Worm (Caenorhabditis elegans): Measurements from ENCODE around the gene C28H8.7.

DNA sequence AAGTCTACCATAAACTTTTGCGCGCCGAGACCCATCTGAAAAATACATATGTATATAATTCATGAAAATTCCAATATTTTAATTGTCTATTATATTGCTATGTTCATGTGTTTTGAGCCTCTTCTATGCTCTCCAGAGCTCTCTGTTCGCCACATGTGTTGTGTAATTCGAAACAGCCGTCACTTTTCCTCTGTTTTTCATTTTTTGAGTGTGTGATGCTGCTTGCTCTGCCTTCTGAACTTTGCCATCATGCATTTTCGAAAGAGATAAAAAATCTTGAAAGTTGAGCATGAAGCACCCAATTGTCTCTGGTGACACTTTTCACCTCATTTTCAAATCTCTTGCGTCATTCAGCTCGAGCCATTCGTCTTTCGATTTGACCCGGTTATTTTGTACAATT, 14.5 kb downstream of the C28H8.7 start:
- no peak for TF ChIP-seq nhr-25 (tag; optimal IDR thresholded peaks at IDR 0.05; ENCODE audit: borderline replicate concordance, insufficient read depth)
- TF ChIP-seq lin-39 (tag; optimal IDR thresholded peaks at IDR 0.05), result no peak
- no peak for TF ChIP-seq ceh-32 (tag; optimal IDR thresholded peaks at IDR 0.05; ENCODE audit: poor library complexity)
- no peak for TF ChIP-seq mdt-29 (GFP tag; IDR thresholded peaks at IDR 0.05)
- TF ChIP-seq hif-1 (tag; optimal IDR thresholded peaks at IDR 0.05), result no peak
- no peak for TF ChIP-seq nhr-76 (tag; optimal IDR thresholded peaks at IDR 0.05)
- TF ChIP-seq jun-1 (tag; optimal IDR thresholded peaks at IDR 0.05), result no peak
- TF ChIP-seq pqm-1 (tag; optimal IDR thresholded peaks at IDR 0.05), result no peak
- TF ChIP-seq daf-12 (tag; optimal IDR thresholded peaks at IDR 0.05), result no peak
- no peak for TF ChIP-seq nhr-28 (tag; optimal IDR thresholded peaks at IDR 0.05)
- TF ChIP-seq mdl-1 (tag; optimal IDR thresholded peaks at IDR 0.05), result no peak
- TF ChIP-seq nhr-237 (tag; optimal IDR thresholded peaks at IDR 0.05), result no peak

All from whole organism, L4 larva.